Worm (Caenorhabditis elegans) whole organism, mixed stage, embryonic: ENCODE measurements around the gene dsl-7.

Source experiments
- M03D4.4 ChIP-seq: sonication (generic microtip); optimal IDR thresholded peaks from 2 replicates; lab custom pipeline; 2017; ENCODE audit warnings: mild to moderate bottlenecking, missing genetic modification characterization, missing compliant biosample characterization
- bed-3 ChIP-seq: fragments of 200-800 bp; sonication (Bioruptor generic); optimal IDR thresholded peaks from 3 replicates; lab custom pipeline; 2018; ENCODE audit warnings: mild to moderate bottlenecking, missing genetic modification characterization, moderate library complexity, missing compliant biosample characterization
- blmp-1 ChIP-seq: fragments of 150-350 bp; optimal IDR thresholded peaks from 2 replicates; lab custom pipeline; 2014; ENCODE audit warnings: missing biosample characterization, missing genetic modification characterization
- ceh-39 ChIP-seq: fragments of 150-350 bp; optimal IDR thresholded peaks from 2 replicates; lab custom pipeline; 2014; ENCODE audit warnings: missing biosample characterization, missing genetic modification characterization
- ceh-43 ChIP-seq: fragments of 200-800 bp; sonication (Bioruptor generic); optimal IDR thresholded peaks from 2 replicates; lab custom pipeline; 2018; ENCODE audit warnings: mild to moderate bottlenecking, missing genetic modification characterization, moderate library complexity, missing compliant biosample characterization
- ceh-83 ChIP-seq: fragments of 200-800 bp; sonication (Bioruptor generic); optimal IDR thresholded peaks from 2 replicates; lab custom pipeline; 2018; ENCODE audit warnings: mild to moderate bottlenecking, missing genetic modification characterization, missing compliant biosample characterization
- ces-1 ChIP-seq: fragments of 150-350 bp; optimal IDR thresholded peaks from 2 replicates; lab custom pipeline; 2014; ENCODE audit warnings: missing biosample characterization, missing genetic modification reagents, missing genetic modification characterization
- cnd-1 ChIP-seq: fragments of 200-800 bp; sonication (Bioruptor generic); optimal IDR thresholded peaks from 2 replicates; lab custom pipeline; 2018; ENCODE audit warnings: mild to moderate bottlenecking, missing genetic modification characterization, missing compliant biosample characterization
- drap-1 ChIP-seq: fragments of 200-800 bp; sonication (Bioruptor generic); optimal IDR thresholded peaks from 3 replicates; lab custom pipeline; 2018; ENCODE audit warnings: mild to moderate bottlenecking, missing genetic modification characterization, missing compliant biosample characterization
- elt-1 ChIP-seq: sonication (generic microtip); optimal IDR thresholded peaks from 2 replicates; lab custom pipeline; 2017; ENCODE audit warnings: missing genetic modification characterization, mild to moderate bottlenecking, missing compliant biosample characterization, antibody characterized with exemption, moderate library complexity, borderline replicate concordance; ENCODE audit not compliant: insufficient read depth
- elt-3 ChIP-seq: fragments of 150-350 bp; optimal IDR thresholded peaks from 2 replicates; lab custom pipeline; 2014; ENCODE audit warnings: missing biosample characterization, missing genetic modification characterization
- flh-1 ChIP-seq: fragments of 200-800 bp; sonication (Bioruptor generic); optimal IDR thresholded peaks from 2 replicates; lab custom pipeline; 2018; ENCODE audit warnings: mild to moderate bottlenecking, missing genetic modification characterization, moderate library complexity, missing compliant biosample characterization
- ham-2 ChIP-seq: fragments of 200-800 bp; sonication (Bioruptor generic); optimal IDR thresholded peaks from 2 replicates; lab custom pipeline; 2018; ENCODE audit warnings: mild to moderate bottlenecking, missing genetic modification characterization, missing compliant biosample characterization
- hlh-1 ChIP-seq: fragments of 150-350 bp; optimal IDR thresholded peaks from 2 replicates; lab custom pipeline; 2014; ENCODE audit warnings: missing biosample characterization, missing genetic modification reagents, missing genetic modification characterization
- lin-13 ChIP-seq: fragments of 150-350 bp; optimal IDR thresholded peaks from 2 replicates; lab custom pipeline; 2014; ENCODE audit warnings: missing biosample characterization, missing genetic modification characterization
- lin-32 ChIP-seq: fragments of 200-800 bp; sonication (Bioruptor generic); optimal IDR thresholded peaks from 2 replicates; lab custom pipeline; 2018; ENCODE audit warnings: mild to moderate bottlenecking, missing genetic modification characterization, missing compliant biosample characterization
- lsy-2 ChIP-seq: fragments of 150-350 bp; optimal IDR thresholded peaks from 2 replicates; lab custom pipeline; 2014; ENCODE audit warnings: missing biosample characterization, missing genetic modification characterization
- mab-5 ChIP-seq: fragments of 150-350 bp; optimal IDR thresholded peaks from 2 replicates; lab custom pipeline; 2014; ENCODE audit warnings: missing biosample characterization, missing genetic modification characterization
- mep-1 ChIP-seq: fragments of 150-350 bp; optimal IDR thresholded peaks from 2 replicates; lab custom pipeline; 2017; ENCODE audit warnings: missing biosample characterization, missing genetic modification reagents, missing genetic modification characterization, inconsistent platforms
- mls-2 ChIP-seq: sonication (generic microtip); optimal IDR thresholded peaks from 2 replicates; lab custom pipeline; 2016; ENCODE audit warnings: mild to moderate bottlenecking, missing genetic modification characterization, moderate library complexity, missing compliant biosample characterization
- nhr-12 ChIP-seq: fragments of 150-350 bp; optimal IDR thresholded peaks from 2 replicates; lab custom pipeline; 2014; ENCODE audit warnings: missing biosample characterization, missing genetic modification characterization
- nhr-2 ChIP-seq: fragments of 150-350 bp; optimal IDR thresholded peaks from 2 replicates; lab custom pipeline; 2014; ENCODE audit warnings: missing biosample characterization, missing genetic modification characterization
- nhr-237 ChIP-seq: fragments of 150-350 bp; optimal IDR thresholded peaks from 2 replicates; lab custom pipeline; 2014; ENCODE audit warnings: missing biosample characterization, missing genetic modification characterization
- nhr-28 ChIP-seq: fragments of 150-350 bp; optimal IDR thresholded peaks from 2 replicates; lab custom pipeline; 2014; ENCODE audit warnings: missing biosample characterization, missing genetic modification characterization
- nhr-76 ChIP-seq: sonication (generic microtip); optimal IDR thresholded peaks from 2 replicates; lab custom pipeline; 2017; ENCODE audit warnings: missing biosample characterization, missing genetic modification characterization
- pha-4 ChIP-seq: fragments of 150-350 bp; optimal IDR thresholded peaks from 2 replicates; lab custom pipeline; 2018; ENCODE audit warnings: missing biosample characterization, missing genetic modification reagents, missing genetic modification characterization
- sem-2 ChIP-seq: fragments of 200-800 bp; sonication (Bioruptor generic); optimal IDR thresholded peaks from 2 replicates; lab custom pipeline; 2018; ENCODE audit warnings: mild to moderate bottlenecking, missing genetic modification characterization, missing compliant biosample characterization
- snpc-4 ChIP-seq: fragments of 150-350 bp; optimal IDR thresholded peaks from 2 replicates; lab custom pipeline; 2014; ENCODE audit warnings: missing biosample characterization, missing genetic modification characterization
- sptf-1 ChIP-seq: sonication (generic microtip); optimal IDR thresholded peaks from 2 replicates; lab custom pipeline; 2017; ENCODE audit warnings: mild to moderate bottlenecking, missing genetic modification characterization, moderate library complexity, missing compliant biosample characterization
- tbx-8 ChIP-seq: fragments of 200-800 bp; sonication (Bioruptor generic); optimal IDR thresholded peaks from 2 replicates; lab custom pipeline; 2018; ENCODE audit warnings: mild to moderate bottlenecking, missing genetic modification characterization, moderate library complexity, missing compliant biosample characterization
- unc-120 ChIP-seq: sonication (generic microtip); optimal IDR thresholded peaks from 2 replicates; lab custom pipeline; 2017; ENCODE audit warnings: missing genetic modification characterization, missing compliant biosample characterization; ENCODE audit not compliant: poor library complexity, severe bottlenecking
- unc-39 ChIP-seq: fragments of 150-350 bp; optimal IDR thresholded peaks from 2 replicates; lab custom pipeline; 2014; ENCODE audit warnings: missing biosample characterization, missing genetic modification characterization
- unc-62 ChIP-seq: fragments of 150-350 bp; optimal IDR thresholded peaks from 2 replicates; lab custom pipeline; 2014; ENCODE audit warnings: missing biosample characterization, missing genetic modification reagents, missing genetic modification characterization
- zip-8 ChIP-seq: fragments of 150-350 bp; optimal IDR thresholded peaks from 2 replicates; lab custom pipeline; 2014; ENCODE audit warnings: missing biosample characterization, missing genetic modification characterization
- ztf-11 ChIP-seq: fragments of 150-350 bp; optimal IDR thresholded peaks from 2 replicates; lab custom pipeline; 2014; ENCODE audit warnings: missing biosample characterization, missing genetic modification characterization

The dsl-7 gene

DNA sequence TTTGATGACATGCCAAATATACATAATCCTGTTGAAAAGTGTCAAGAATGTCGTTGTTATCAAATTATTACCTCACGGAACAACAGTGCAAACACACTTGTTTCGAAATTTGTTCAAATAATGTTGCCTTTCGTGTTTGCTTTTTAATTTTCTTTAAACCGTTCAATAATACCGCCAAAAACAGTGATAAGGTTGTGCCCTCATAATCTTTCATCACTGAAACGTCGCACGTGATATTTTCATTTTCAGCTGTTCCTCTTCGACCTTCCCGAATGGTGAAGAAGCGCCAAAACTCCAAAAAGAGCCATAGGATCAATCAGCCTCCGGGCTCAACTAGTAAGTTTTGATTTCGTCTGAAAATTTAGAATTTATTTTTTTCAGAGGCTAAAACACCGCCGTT, 9.1 kb downstream of the dsl-7 start, which contains the start of gene inft-2:
TSS of gene inft-2 (plus strand) at position 248 of the 400 bp plus-strand sequence.
- no peak for TF ChIP-seq ceh-43 (GFP tag; lab: Kevin White, UChicago)
- no peak for TF ChIP-seq mep-1
- no peak for TF ChIP-seq flh-1 (GFP tag; lab: Kevin White, UChicago)
- no peak for TF ChIP-seq lin-32
- TF ChIP-seq nhr-2 (tag; lab: Kevin White, UChicago): no peak
- no peak for TF ChIP-seq unc-62 (GFP tag; lab: Kevin White, UChicago)
- no peak for TF ChIP-seq lin-13
- no peak for TF ChIP-seq ztf-11
- TF ChIP-seq blmp-1 (tag; lab: Kevin White, UChicago): no peak
- no peak for TF ChIP-seq sem-2 (GFP tag; lab: Kevin White, UChicago)
- TF ChIP-seq unc-39 (tag; lab: Kevin White, UChicago): no peak
- no peak for TF ChIP-seq ces-1 (GFP tag; lab: Kevin White, UChicago)
- TF ChIP-seq sptf-1 (tag; lab: Kevin White, UChicago): no peak
- TF ChIP-seq unc-120: no peak

DNA sequence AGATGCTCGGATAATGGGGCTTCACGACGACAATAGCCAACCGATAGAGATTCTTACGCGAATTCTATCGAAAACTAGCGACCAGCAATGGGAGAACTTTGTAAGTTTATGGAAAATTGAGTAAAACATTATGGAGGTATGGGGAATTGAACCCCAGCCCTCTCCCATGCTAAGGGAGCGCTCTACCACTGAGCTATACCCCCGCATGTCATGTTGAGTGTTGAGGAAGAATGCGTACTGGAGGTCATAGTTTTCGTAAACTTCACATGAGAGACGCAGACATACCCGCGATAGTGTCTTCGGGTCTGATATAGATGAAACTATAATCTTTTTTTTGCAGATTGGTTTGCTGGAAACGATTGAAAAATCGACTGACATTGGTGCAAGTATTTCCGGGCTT, 10.4 kb downstream of the dsl-7 start:
- no peak for TF ChIP-seq ces-1 (GFP tag; lab: Kevin White, UChicago)
- TF ChIP-seq zip-8 (tag; lab: Kevin White, UChicago): no peak
- no peak for TF ChIP-seq nhr-2 (tag; lab: Kevin White, UChicago)
- no peak for TF ChIP-seq elt-3
- TF ChIP-seq ceh-43 (GFP tag; lab: Kevin White, UChicago): peak; percentile 78
- TF ChIP-seq bed-3 (GFP tag; lab: Kevin White, UChicago): peak; percentile 74
- peak; percentile 90 for TF ChIP-seq ham-2 (GFP tag; lab: Kevin White, UChicago)
- TF ChIP-seq ceh-39: no peak
- peak; percentile 87 for TF ChIP-seq unc-120
- TF ChIP-seq cnd-1 (tag; lab: Kevin White, UChicago): peak; percentile 79
- no peak for TF ChIP-seq hlh-1 (tag; lab: Kevin White, UChicago)
- peak; percentile 80 for TF ChIP-seq sem-2 (GFP tag; lab: Kevin White, UChicago)
- TF ChIP-seq mls-2 (tag; lab: Kevin White, UChicago): peak; percentile 94
- TF ChIP-seq nhr-237 (tag; lab: Kevin White, UChicago): peak; percentile 10
- TF ChIP-seq sptf-1 (tag; lab: Kevin White, UChicago): peak; percentile 93
- TF ChIP-seq M03D4.4 (tag; lab: Kevin White, UChicago): peak; percentile 87
- peak; percentile 43 for TF ChIP-seq lin-13
- TF ChIP-seq blmp-1 (tag; lab: Kevin White, UChicago): no peak
- no peak for TF ChIP-seq nhr-76 (tag; lab: Kevin White, UChicago)
- TF ChIP-seq pha-4 (tag; lab: Kevin White, UChicago): peak; percentile 29
- TF ChIP-seq elt-1 (tag; lab: Kevin White, UChicago): peak; percentile 16
- TF ChIP-seq lsy-2 (tag; lab: Kevin White, UChicago): no peak
- TF ChIP-seq mab-5 (tag; lab: Kevin White, UChicago): no peak
- no peak for TF ChIP-seq nhr-12
- TF ChIP-seq ceh-83 (GFP tag; lab: Kevin White, UChicago): peak; percentile 92
- TF ChIP-seq mep-1: peak; percentile 26
- peak; percentile 87 for TF ChIP-seq drap-1 (GFP tag; lab: Kevin White, UChicago)
- TF ChIP-seq nhr-28 (tag; lab: Kevin White, UChicago): peak; percentile 69
- peak; percentile 41 for TF ChIP-seq flh-1 (GFP tag; lab: Kevin White, UChicago)
- no peak for TF ChIP-seq ztf-11
- TF ChIP-seq unc-62 (GFP tag; lab: Kevin White, UChicago): peak; percentile 37
- no peak for TF ChIP-seq unc-39 (tag; lab: Kevin White, UChicago)
- peak; percentile 62 for TF ChIP-seq tbx-8 (GFP tag; lab: Kevin White, UChicago)
- peak; percentile 86 for TF ChIP-seq lin-32
- no peak for TF ChIP-seq snpc-4

DNA sequence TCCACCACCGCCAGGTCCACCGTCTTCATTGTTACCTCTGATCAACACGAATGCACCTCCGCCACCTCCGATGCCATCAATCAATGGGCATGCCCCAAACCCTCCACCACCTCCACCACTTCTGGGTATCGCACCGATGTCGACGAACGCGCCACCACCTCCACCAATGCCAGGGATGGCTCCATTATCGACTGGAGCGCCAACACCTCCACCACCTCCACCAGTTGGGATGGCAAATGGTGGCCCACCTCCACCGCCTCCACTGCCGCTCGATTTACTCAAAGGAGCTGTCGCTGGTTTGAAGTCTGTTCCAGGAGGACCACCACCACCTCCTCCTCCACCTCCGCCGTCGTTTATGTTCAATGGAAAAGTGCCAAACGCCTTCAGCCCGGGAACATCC, 11.4 kb downstream of the dsl-7 start:
- TF ChIP-seq ces-1 (GFP tag; lab: Kevin White, UChicago) (no peak), snpc-4 (no peak), sem-2 (GFP tag; lab: Kevin White, UChicago) (no peak), mep-1 (no peak), lin-32 (no peak), ceh-83 (GFP tag; lab: Kevin White, UChicago) (no peak), ztf-11 (no peak), cnd-1 (tag; lab: Kevin White, UChicago) (no peak), nhr-2 (tag; lab: Kevin White, UChicago) (no peak), bed-3 (GFP tag; lab: Kevin White, UChicago) (no peak), elt-3 (no peak), ham-2 (GFP tag; lab: Kevin White, UChicago) (no peak), unc-62 (GFP tag; lab: Kevin White, UChicago) (no peak)
